Worm (Caenorhabditis elegans) whole organism, late embryonic: ENCODE data around the gene sri-28.

ENCODE experiments used
- K02D7.2 ChIP-seq: sonication (generic microtip); optimal IDR thresholded peaks from 2 replicates; lab custom pipeline; 2017; ENCODE audit warnings: mild to moderate bottlenecking, missing genetic modification characterization, missing compliant biosample characterization
- ceh-18 ChIP-seq: sonication (generic microtip); optimal IDR thresholded peaks from 2 replicates; lab custom pipeline; 2016; ENCODE audit warnings: missing genetic modification characterization, missing compliant biosample characterization
- ceh-22 ChIP-seq: sonication (generic microtip); optimal IDR thresholded peaks from 2 replicates; lab custom pipeline; 2017; ENCODE audit warnings: missing biosample characterization, missing genetic modification characterization
- ceh-45 ChIP-seq: fragments of 200-800 bp; sonication (Bioruptor generic); IDR thresholded peaks from 2 replicates; pipeline ENCODE4 v1.3.6; 2022; ENCODE audit warnings: missing genetic modification reagents, missing genetic modification characterization, missing compliant biosample characterization
- ceh-48 ChIP-seq: sonication (generic microtip); optimal IDR thresholded peaks from 2 replicates; lab custom pipeline; 2016; ENCODE audit warnings: missing genetic modification characterization, inconsistent platforms, missing compliant biosample characterization
- dmd-4 ChIP-seq: sonication (generic microtip); optimal IDR thresholded peaks from 2 replicates; lab custom pipeline; 2016; ENCODE audit warnings: borderline replicate concordance, missing genetic modification characterization, missing compliant biosample characterization
- elt-2 ChIP-seq: sonication (generic microtip); optimal IDR thresholded peaks from 2 replicates; lab custom pipeline; 2016; ENCODE audit warnings: missing genetic modification reagents, missing genetic modification characterization, missing compliant biosample characterization
- nfya-1 ChIP-seq: sonication (generic microtip); optimal IDR thresholded peaks from 2 replicates; lab custom pipeline; 2017; ENCODE audit warnings: missing genetic modification characterization, mild to moderate bottlenecking, missing compliant biosample characterization, antibody characterized with exemption, moderate library complexity
- nhr-11 ChIP-seq: fragments of 150-350 bp; optimal IDR thresholded peaks from 2 replicates; lab custom pipeline; 2014; ENCODE audit warnings: missing biosample characterization, missing genetic modification characterization

DNA sequence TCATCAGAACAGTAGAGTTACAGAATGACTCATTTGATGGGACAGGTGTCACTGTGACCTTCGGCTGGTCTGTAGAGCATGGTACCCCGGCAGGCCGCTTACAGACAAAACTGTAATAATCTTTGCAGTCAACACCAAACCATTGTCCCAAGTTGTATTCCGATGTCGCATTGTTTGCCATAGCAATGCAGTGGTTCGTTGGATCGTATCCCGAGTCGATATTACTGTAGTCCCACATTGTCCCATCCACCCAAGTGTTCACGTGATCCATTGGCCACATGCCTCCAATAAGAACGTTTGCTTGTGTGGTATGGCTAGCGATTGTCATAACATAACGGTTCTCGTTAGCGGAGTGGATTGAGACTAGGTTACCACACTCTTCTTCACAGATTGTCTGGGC is 27.6 kb upstream of the sri-28 start:
- TF ChIP-seq nhr-11 (tag; lab: Kevin White, UChicago): no peak
- no peak for TF ChIP-seq dmd-4
- no peak for TF ChIP-seq ceh-22 (tag; lab: Kevin White, UChicago)
- no peak for TF ChIP-seq elt-2 (tag; lab: Kevin White, UChicago)
- no peak for TF ChIP-seq nfya-1 (tag; lab: Kevin White, UChicago)
- no peak for TF ChIP-seq ceh-45 (GFP tag; lab: Robert Waterston, UW)
- TF ChIP-seq ceh-18 (tag; lab: Kevin White, UChicago): no peak
- no peak for TF ChIP-seq K02D7.2 (tag; lab: Kevin White, UChicago)
- no peak for TF ChIP-seq ceh-48
